Worm (Caenorhabditis elegans): Measurements from ENCODE around the gene bli-5.

DNA sequence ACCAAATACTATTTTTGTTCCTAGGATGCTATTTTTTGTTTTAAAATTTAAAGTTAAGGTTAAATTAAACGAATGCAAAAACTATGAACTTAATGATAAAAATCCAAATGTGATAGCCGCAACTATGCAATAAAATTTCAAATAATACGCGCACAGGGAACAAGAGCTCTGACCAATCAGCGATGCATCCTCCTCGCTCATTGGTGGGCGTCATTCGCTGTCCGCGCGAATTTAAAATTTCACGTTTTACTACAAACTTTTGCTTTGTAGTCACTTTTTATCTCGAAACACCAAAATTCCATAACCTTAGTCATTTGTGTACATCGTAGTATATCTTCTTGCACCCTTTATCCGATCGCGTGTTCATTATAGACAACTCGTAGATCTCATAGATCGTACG, 46.4 kb downstream of the bli-5 start:
- TF ChIP-seq cog-1 (tag; optimal IDR thresholded peaks at IDR 0.05) (no peak), tab-1 (GFP tag; IDR thresholded peaks at IDR 0.05) (no peak), flt-1 (GFP tag; IDR thresholded peaks at IDR 0.05) (no peak), T22C8.4 (GFP tag; IDR thresholded peaks at IDR 0.05) (no peak), ref-1 (GFP tag; conservative IDR thresholded peaks at IDR 0.05) (no peak), ztf-29 (GFP tag; IDR thresholded peaks at IDR 0.05) (no peak), ztf-23 (GFP tag; IDR thresholded peaks at IDR 0.05) (no peak), klf-2 (GFP tag; conservative IDR thresholded peaks at IDR 0.05) (no peak)
